Fruit fly (Drosophila melanogaster): Measurements from ENCODE around the gene CaBP1.

DNA sequence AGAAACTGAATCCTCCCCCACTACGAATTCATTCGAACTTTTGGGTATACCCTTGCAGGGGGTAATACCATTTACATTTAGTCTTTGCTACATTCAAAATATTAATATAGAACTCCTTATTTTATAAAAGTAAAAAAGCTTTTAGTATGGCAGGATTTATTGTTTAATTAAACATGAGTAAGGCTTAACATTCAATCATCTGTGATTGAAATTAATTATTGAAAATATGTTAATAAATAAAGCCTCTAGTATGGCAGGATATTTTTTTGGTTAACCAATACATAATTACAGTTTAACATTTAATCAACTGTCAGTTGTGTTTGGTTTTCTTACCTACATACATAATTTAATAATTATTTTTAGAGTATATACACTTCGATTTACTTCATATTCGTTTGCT lies 18.2 kb upstream of the CaBP1 start:
- TF ChIP-seq CG9948 (tag; optimal IDR thresholded peaks at IDR 0.05): no peak
- no peak for TF ChIP-seq CG12605 (GFP tag; IDR thresholded peaks at IDR 0.05)
- no peak for TF ChIP-seq rn (GFP tag; IDR thresholded peaks at IDR 0.05)
